Fruit fly (Drosophila melanogaster): ENCODE measurements around the gene Drsl6.

The Drsl6 gene

DNA sequence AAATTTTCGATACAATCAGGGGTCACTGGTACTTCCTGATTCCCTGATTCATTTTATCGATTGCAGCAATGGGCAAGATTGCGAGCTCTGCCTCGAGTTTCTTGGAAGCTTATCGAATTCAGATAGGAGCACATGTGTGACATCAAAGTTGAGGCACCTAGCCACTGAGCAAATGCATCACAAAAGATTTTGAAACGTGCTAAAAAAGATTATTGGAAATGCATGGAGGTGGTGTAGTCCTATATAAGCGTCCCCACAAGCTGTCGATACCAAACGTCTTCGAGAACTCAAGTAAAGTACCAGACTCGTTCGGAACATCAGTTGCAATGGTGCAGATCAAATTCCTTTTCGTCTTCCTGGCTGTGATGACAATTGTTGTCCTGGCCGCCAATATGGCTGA lies 22.2 kb downstream of the Drsl6 start, which contains the start of gene Drsl2:
Drsl2 (plus strand) TSS at position 301 of the 400 bp plus-strand sequence.
- TF ChIP-seq bab1 (GFP tag; optimal IDR thresholded peaks at IDR 0.05) (no peak), toe (GFP tag; optimal IDR thresholded peaks at IDR 0.05) (no peak), CG12768 (GFP tag; optimal IDR thresholded peaks at IDR 0.05) (no peak), CG11617 (GFP tag; optimal IDR thresholded peaks at IDR 0.05) (no peak)

DNA sequence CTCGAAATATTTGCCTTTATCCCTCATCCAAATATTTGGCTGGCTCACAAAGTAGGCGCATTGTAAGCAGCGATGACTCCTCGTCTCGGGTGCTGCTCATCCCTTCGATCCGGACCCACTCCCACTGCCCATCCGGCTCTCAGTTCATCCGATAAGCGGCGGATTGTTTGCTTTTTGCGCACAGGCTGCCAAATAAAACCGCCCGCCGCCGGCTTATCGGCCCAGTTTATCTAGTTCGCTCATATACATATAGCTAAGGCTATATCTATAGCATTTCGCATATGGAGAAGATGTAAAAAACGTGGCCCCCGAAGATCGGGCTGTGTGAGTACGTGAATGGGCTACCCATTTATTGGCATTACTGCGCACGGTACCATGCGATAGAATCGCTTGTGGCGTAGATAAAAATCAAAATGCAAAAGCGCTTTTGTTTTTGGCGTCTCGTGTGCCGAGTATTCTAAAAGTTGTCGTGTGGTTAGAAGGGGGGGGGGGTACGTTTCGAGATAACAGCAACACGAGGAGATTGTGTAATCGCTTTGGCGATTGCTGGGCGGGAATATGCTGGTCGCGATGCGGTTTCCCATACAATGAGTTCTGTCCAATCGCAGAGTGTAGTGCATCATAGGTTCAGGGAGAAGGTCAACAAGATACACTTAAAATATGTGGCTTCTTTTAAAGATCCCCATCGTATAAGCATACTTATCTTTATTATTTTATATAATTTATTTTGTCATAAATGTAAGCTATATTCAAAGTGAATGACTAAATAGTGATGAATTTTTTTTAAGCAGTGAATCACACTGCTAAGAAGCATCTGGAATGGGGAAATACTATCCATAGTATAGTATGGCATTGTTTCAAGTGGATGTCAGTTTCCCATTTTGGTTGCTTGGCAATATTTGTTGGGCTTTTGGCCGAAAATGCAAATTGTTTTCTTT lies 27.3 kb downstream of the Drsl6 start:
- peak; percentile 23 for TF ChIP-seq CG12768 (GFP tag; optimal IDR thresholded peaks at IDR 0.05)
- TF ChIP-seq cnc (optimal IDR thresholded peaks at IDR 0.05), result no peak
- peak; percentile 94 for TF ChIP-seq cic (GFP tag; optimal IDR thresholded peaks at IDR 0.05)
- TF ChIP-seq toe (GFP tag; optimal IDR thresholded peaks at IDR 0.05), result no peak
- no peak for TF ChIP-seq CG7101 (tag; optimal IDR thresholded peaks at IDR 0.05)
- TF ChIP-seq Hr96 (GFP tag; optimal IDR thresholded peaks at IDR 0.05), result no peak
- no peak for TF ChIP-seq bab1 (GFP tag; optimal IDR thresholded peaks at IDR 0.05)
- TF ChIP-seq Mnt (GFP tag; optimal IDR thresholded peaks at IDR 0.05), result peak; percentile 98
- TF ChIP-seq kay (GFP tag; ENCODE audit: borderline replicate concordance), result peak; percentile 69
- peak; percentile 3 for TF ChIP-seq CG11617 (GFP tag; optimal IDR thresholded peaks at IDR 0.05)
- TF ChIP-seq CG7045 (GFP tag; optimal IDR thresholded peaks at IDR 0.05), result no peak
- no peak for TF ChIP-seq CG1620 (GFP tag; optimal IDR thresholded peaks at IDR 0.05)
- TF ChIP-seq ovo (GFP tag; optimal IDR thresholded peaks at IDR 0.05), result no peak
- peak; percentile 17 for TF ChIP-seq Crg-1 (GFP tag; optimal IDR thresholded peaks at IDR 0.05)
- peak; percentile 59 for TF ChIP-seq tj (GFP tag; optimal IDR thresholded peaks at IDR 0.05)
- no peak for TF ChIP-seq CG33017 (tag; optimal IDR thresholded peaks at IDR 0.05)
- no peak for TF ChIP-seq pad (GFP tag; optimal IDR thresholded peaks at IDR 0.05)

DNA sequence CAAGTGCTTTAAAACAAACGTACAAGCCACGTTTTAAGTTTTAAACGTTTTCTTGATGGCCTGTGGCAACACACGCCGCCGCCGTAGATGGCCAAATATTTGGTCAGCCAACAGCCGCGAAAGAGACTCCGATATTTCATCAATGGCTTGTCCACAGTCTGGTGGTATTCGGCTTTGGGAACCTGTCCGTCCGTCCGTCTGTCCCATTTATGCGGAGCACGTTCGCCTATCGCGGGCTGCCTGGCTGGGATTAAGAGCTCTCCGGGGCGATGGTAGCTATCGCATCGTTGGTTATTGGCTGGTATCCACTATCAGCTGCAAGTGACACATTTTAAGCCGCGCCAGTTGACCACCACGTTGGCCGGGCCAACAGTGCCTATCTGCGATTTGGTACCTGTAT lies 28.6 kb downstream of the Drsl6 start:
- no peak for TF ChIP-seq CG1620 (GFP tag; optimal IDR thresholded peaks at IDR 0.05)
- no peak for TF ChIP-seq CG7045 (GFP tag; optimal IDR thresholded peaks at IDR 0.05)
- TF ChIP-seq Crg-1 (GFP tag; optimal IDR thresholded peaks at IDR 0.05), result no peak
- no peak for TF ChIP-seq Clk (GFP tag; optimal IDR thresholded peaks at IDR 0.05)
- no peak for TF ChIP-seq ovo (GFP tag; optimal IDR thresholded peaks at IDR 0.05)
- no peak for TF ChIP-seq cic (GFP tag; optimal IDR thresholded peaks at IDR 0.05)
- TF ChIP-seq CG7101 (tag; optimal IDR thresholded peaks at IDR 0.05), result no peak
- no peak for TF ChIP-seq pad (GFP tag; optimal IDR thresholded peaks at IDR 0.05)
- no peak for TF ChIP-seq CG14711 (tag; optimal IDR thresholded peaks at IDR 0.05)
- TF ChIP-seq CG5204 (GFP tag; optimal IDR thresholded peaks at IDR 0.05), result no peak
- TF ChIP-seq CG11617 (GFP tag; optimal IDR thresholded peaks at IDR 0.05), result no peak
- no peak for TF ChIP-seq CG12768 (GFP tag; optimal IDR thresholded peaks at IDR 0.05)
- TF ChIP-seq tj (GFP tag; optimal IDR thresholded peaks at IDR 0.05), result no peak
- no peak for TF ChIP-seq CG33017 (tag; optimal IDR thresholded peaks at IDR 0.05)
- TF ChIP-seq toe (GFP tag; optimal IDR thresholded peaks at IDR 0.05), result no peak
- no peak for TF ChIP-seq Mnt (GFP tag; optimal IDR thresholded peaks at IDR 0.05)
- no peak for TF ChIP-seq bab1 (GFP tag; optimal IDR thresholded peaks at IDR 0.05)

DNA sequence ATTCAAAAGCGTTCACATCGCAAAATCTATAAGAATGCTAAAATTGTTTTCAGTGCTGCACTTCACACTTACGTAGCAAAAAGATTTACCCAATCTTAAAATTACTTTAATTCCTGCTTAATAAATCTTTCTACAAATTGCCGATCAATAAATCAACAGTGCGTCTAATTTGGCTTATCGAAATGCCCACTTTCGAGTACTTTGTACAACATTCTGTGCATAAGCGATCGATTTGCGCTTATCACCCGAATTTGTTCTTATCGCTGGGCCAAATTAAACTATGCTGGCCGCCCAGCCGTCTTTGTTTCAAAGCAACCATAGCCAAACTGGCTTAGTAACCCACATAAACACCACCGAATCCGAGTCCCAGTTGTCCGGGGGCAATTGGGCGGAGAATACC lies 29.7 kb downstream of the Drsl6 start:
- TF ChIP-seq Mnt (GFP tag; optimal IDR thresholded peaks at IDR 0.05) (no peak), kay (GFP tag; ENCODE audit: borderline replicate concordance) (peak; percentile 14), bab1 (GFP tag; optimal IDR thresholded peaks at IDR 0.05) (no peak)

DNA sequence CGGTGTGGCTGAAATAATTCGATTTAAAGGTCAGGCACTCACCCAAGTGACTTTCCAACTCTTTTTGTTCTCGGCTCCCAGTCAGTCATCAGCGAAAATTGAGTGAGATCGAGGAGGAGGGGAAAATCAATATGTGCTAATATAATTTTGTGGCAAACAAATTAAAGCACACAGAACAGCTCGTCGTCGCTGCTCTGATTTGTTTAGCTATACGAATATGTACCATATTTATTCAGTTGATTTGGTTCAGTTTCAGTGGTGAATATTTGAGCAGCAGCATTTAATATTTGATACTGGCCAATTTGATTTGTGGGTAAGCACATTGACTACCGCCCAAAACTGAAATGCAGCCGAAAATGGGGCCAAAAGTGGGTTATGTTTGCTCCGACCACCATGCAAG lies 30.8 kb downstream of the Drsl6 start:
- TF ChIP-seq ovo (GFP tag; optimal IDR thresholded peaks at IDR 0.05) (no peak), CG33017 (tag; optimal IDR thresholded peaks at IDR 0.05) (no peak), CG14711 (tag; optimal IDR thresholded peaks at IDR 0.05) (no peak), cic (GFP tag; optimal IDR thresholded peaks at IDR 0.05) (no peak), CG11617 (GFP tag; optimal IDR thresholded peaks at IDR 0.05) (no peak), CG5204 (GFP tag; optimal IDR thresholded peaks at IDR 0.05) (no peak), Clk (GFP tag; optimal IDR thresholded peaks at IDR 0.05) (no peak)

DNA sequence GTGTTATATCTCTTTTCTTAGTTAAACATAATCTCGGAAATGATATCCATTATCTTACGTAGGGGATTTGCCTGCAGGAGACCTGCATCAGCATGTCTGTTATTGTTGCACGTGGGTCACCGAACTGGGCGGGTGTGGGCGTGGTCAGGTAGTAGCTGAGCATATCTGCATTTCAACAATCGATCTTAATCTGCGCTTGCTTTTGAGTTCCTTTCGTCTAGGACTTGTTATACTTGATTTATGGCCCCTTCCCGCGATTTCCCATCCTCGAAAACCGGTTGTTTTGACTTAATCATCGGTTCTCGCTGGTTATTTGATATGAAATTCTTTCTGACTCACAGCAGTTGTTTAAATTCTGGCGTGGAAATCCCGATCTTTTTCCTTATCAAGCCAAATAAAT lies 31.5 kb downstream of the Drsl6 start:
- TF ChIP-seq bab1 (GFP tag; optimal IDR thresholded peaks at IDR 0.05), result no peak

DNA sequence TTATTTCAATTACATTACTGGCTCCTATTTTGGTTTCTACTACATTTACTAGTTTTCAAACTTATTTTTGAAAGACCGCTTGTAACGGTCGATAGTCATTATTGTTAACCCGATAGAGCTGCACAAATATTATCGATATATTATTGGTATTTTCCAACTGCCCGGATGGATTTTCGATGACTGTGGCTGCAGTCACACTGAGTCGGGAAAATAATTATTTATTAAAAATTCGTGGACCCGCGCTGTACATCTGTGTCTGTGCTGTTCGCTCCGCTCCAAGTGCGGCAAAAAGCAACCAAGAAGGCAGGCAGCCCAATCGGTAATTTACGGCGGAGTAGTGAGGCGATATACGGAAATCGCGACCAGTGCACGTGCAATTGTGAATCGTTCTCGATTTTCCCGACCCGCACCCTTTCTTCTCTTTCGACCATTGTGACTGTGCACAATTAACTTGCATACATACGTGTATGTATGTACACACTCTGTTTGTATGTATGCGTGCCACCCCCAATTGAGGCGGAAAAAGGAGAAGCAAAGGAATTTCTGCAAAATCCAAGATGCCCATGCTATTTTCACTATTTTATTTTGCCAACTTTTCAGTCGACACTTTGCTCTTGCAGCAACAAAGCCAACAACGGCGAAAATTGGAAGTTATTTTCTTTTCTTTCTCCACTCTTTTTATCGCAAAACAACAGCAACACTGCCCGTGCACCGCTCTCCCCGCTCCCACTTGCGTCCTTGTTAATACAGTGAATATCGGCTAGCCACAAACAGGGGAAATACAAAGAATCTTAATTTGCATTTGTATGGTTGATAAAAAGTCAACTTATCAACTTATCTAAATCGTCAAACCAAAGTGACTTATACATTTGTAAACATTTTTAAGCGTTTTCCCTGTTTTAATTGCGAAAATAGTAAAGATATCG lies 32.4 kb downstream of the Drsl6 start, which contains the start of gene ZnT63C:
ZnT63C (plus strand) TSS at position 175 of the 926 bp plus-strand sequence.
- TF ChIP-seq kay (GFP tag; ENCODE audit: borderline replicate concordance) (peak; percentile 64), Mnt (GFP tag; optimal IDR thresholded peaks at IDR 0.05) (peak; percentile 88), CG14711 (tag; optimal IDR thresholded peaks at IDR 0.05) (peak; percentile 41), pad (GFP tag; optimal IDR thresholded peaks at IDR 0.05) (peak; percentile 65), Hr96 (GFP tag; optimal IDR thresholded peaks at IDR 0.05) (no peak), cnc (optimal IDR thresholded peaks at IDR 0.05) (peak; percentile 56 to 86), CG12768 (GFP tag; optimal IDR thresholded peaks at IDR 0.05) (no peak), Crg-1 (GFP tag; optimal IDR thresholded peaks at IDR 0.05) (no peak), cic (GFP tag; optimal IDR thresholded peaks at IDR 0.05) (peak; percentile 50), tj (GFP tag; optimal IDR thresholded peaks at IDR 0.05) (peak; percentile 3), bab1 (GFP tag; optimal IDR thresholded peaks at IDR 0.05) (no peak), CG7045 (GFP tag; optimal IDR thresholded peaks at IDR 0.05) (peak; percentile 12)

All from whole organism, adult.